Worm (Caenorhabditis elegans) whole organism, L3 larva: ENCODE results near the gene Y39B6A.25.

ENCODE experiments used
- R02D3.7 ChIP-seq: fragments of 150-350 bp; optimal IDR thresholded peaks from 2 replicates; lab custom pipeline; 2014; ENCODE audit warnings: missing biosample characterization, missing genetic modification characterization
- ZK546.5 ChIP-seq: sonication (generic microtip); optimal IDR thresholded peaks from 2 replicates; lab custom pipeline; 2017; ENCODE audit warnings: missing biosample characterization, missing genetic modification characterization
- ama-1 ChIP-seq: fragments of 150-350 bp; optimal IDR thresholded peaks from 2 replicates; lab custom pipeline; 2018
- ceh-16 ChIP-seq: sonication (generic microtip); optimal IDR thresholded peaks from 2 replicates; lab custom pipeline; 2017; ENCODE audit warnings: missing biosample characterization, missing genetic modification characterization
- ceh-28 ChIP-seq: fragments of 150-350 bp; optimal IDR thresholded peaks from 2 replicates; lab custom pipeline; 2014; ENCODE audit warnings: missing biosample characterization, missing genetic modification reagents, missing genetic modification characterization
- daf-12 ChIP-seq: fragments of 150-350 bp; optimal IDR thresholded peaks from 2 replicates; lab custom pipeline; 2014; ENCODE audit warnings: missing biosample characterization, missing genetic modification reagents, missing genetic modification characterization
- egl-27 ChIP-seq: sonication (generic microtip); optimal IDR thresholded peaks from 4 replicates; lab custom pipeline; 2017; ENCODE audit warnings: missing biosample characterization, missing genetic modification reagents, missing genetic modification characterization
- egl-5 ChIP-seq: fragments of 150-350 bp; optimal IDR thresholded peaks from 2 replicates; lab custom pipeline; 2017; ENCODE audit warnings: missing biosample characterization, missing genetic modification reagents, missing genetic modification characterization, inconsistent platforms
- elt-1 ChIP-seq: fragments of 150-350 bp; optimal IDR thresholded peaks from 2 replicates; lab custom pipeline; 2014; ENCODE audit warnings: missing biosample characterization, missing genetic modification characterization
- elt-3 ChIP-seq, 3 experiments: fragments of 150-350 bp in 1 of 3; sonication (generic microtip) in 2 of 3; optimal IDR thresholded peaks; 2 replicates in 2 of 3; 4 replicates in 1 of 3; lab custom pipeline; 2014 to 2017; ENCODE audit warnings: missing biosample characterization in 3 of 3, missing genetic modification characterization in 3 of 3
- eor-1 ChIP-seq, 2 experiments: fragments of 150-350 bp; optimal IDR thresholded peaks; 2 replicates each; lab custom pipeline; 2014 to 2018; ENCODE audit warnings: missing biosample characterization in 2 of 2, missing genetic modification characterization in 2 of 2
- fkh-2 ChIP-seq: fragments of 150-350 bp; optimal IDR thresholded peaks from 2 replicates; lab custom pipeline; 2014; ENCODE audit warnings: missing biosample characterization, missing genetic modification reagents, missing genetic modification characterization
- fos-1 ChIP-seq: fragments of 150-350 bp; optimal IDR thresholded peaks from 2 replicates; lab custom pipeline; 2014; ENCODE audit warnings: missing biosample characterization, missing genetic modification characterization
- jun-1 ChIP-seq: fragments of 150-350 bp; optimal IDR thresholded peaks from 2 replicates; lab custom pipeline; 2014; ENCODE audit warnings: missing biosample characterization, missing genetic modification reagents, missing genetic modification characterization
- lin-15B ChIP-seq: fragments of 150-350 bp; optimal IDR thresholded peaks from 2 replicates; lab custom pipeline; 2014; ENCODE audit warnings: missing biosample characterization, missing genetic modification characterization
- lin-39 ChIP-seq: fragments of 150-350 bp; optimal IDR thresholded peaks from 2 replicates; lab custom pipeline; 2018; ENCODE audit warnings: missing biosample characterization, missing genetic modification reagents, missing genetic modification characterization
- lsy-12 ChIP-seq: sonication (generic microtip); optimal IDR thresholded peaks from 2 replicates; lab custom pipeline; 2016; ENCODE audit warnings: mild to moderate bottlenecking, missing genetic modification characterization, missing compliant biosample characterization
- mdl-1 ChIP-seq: fragments of 150-350 bp; optimal IDR thresholded peaks from 2 replicates; lab custom pipeline; 2014; ENCODE audit warnings: missing biosample characterization, missing genetic modification characterization
- mml-1 ChIP-seq: fragments of 150-350 bp; sonication (generic microtip); optimal IDR thresholded peaks from 3 replicates; lab custom pipeline; 2014; ENCODE audit warnings: missing biosample characterization, missing genetic modification characterization
- nhr-12 ChIP-seq: fragments of 150-350 bp; optimal IDR thresholded peaks from 2 replicates; lab custom pipeline; 2014; ENCODE audit warnings: missing biosample characterization, missing genetic modification characterization
- nhr-23 ChIP-seq: fragments of 150-350 bp; optimal IDR thresholded peaks from 2 replicates; lab custom pipeline; 2014; ENCODE audit warnings: missing biosample characterization, missing genetic modification reagents, missing genetic modification characterization
- nhr-237 ChIP-seq: fragments of 150-350 bp; optimal IDR thresholded peaks from 2 replicates; lab custom pipeline; 2014; ENCODE audit warnings: missing biosample characterization, missing genetic modification characterization
- nhr-25 ChIP-seq: sonication (generic microtip); optimal IDR thresholded peaks from 2 replicates; lab custom pipeline; 2017; ENCODE audit warnings: missing biosample characterization, missing genetic modification characterization
- nhr-43 ChIP-seq: sonication (generic microtip); optimal IDR thresholded peaks from 2 replicates; lab custom pipeline; 2016; ENCODE audit warnings: mild to moderate bottlenecking, missing genetic modification characterization, missing compliant biosample characterization; ENCODE audit not compliant: poor library complexity, severe bottlenecking
- nhr-67 ChIP-seq: fragments of 150-350 bp; optimal IDR thresholded peaks from 2 replicates; lab custom pipeline; 2014; ENCODE audit warnings: missing biosample characterization, missing genetic modification characterization
- nhr-76 ChIP-seq: fragments of 150-350 bp; sonication (generic microtip); optimal IDR thresholded peaks from 5 replicates; lab custom pipeline; 2014; ENCODE audit warnings: missing biosample characterization, missing genetic modification characterization
- nhr-77 ChIP-seq: fragments of 150-350 bp; optimal IDR thresholded peaks from 2 replicates; lab custom pipeline; 2014; ENCODE audit warnings: missing biosample characterization, missing genetic modification characterization
- pha-4 ChIP-seq: fragments of 150-350 bp; optimal IDR thresholded peaks from 2 replicates; lab custom pipeline; 2014; ENCODE audit warnings: missing biosample characterization, missing genetic modification reagents, missing genetic modification characterization
- sea-2 ChIP-seq: fragments of 150-350 bp; sonication (generic microtip); optimal IDR thresholded peaks from 4 replicates; lab custom pipeline; 2014; ENCODE audit warnings: missing biosample characterization, missing genetic modification reagents, missing genetic modification characterization
- skn-1 ChIP-seq: fragments of 150-350 bp; optimal IDR thresholded peaks from 2 replicates; lab custom pipeline; 2014; ENCODE audit warnings: missing biosample characterization, missing genetic modification characterization
- tbx-2 ChIP-seq: sonication (generic microtip); optimal IDR thresholded peaks from 2 replicates; lab custom pipeline; 2016; ENCODE audit warnings: mild to moderate bottlenecking, missing genetic modification characterization, missing compliant biosample characterization
- unc-39 ChIP-seq: sonication (generic microtip); optimal IDR thresholded peaks from 4 replicates; lab custom pipeline; 2017; ENCODE audit warnings: missing biosample characterization, missing genetic modification characterization
- unc-62 ChIP-seq: fragments of 150-350 bp; sonication (generic microtip); optimal IDR thresholded peaks from 4 replicates; lab custom pipeline; 2014; ENCODE audit warnings: missing biosample characterization, missing genetic modification reagents, missing genetic modification characterization
- ztf-11 ChIP-seq: fragments of 150-350 bp; optimal IDR thresholded peaks from 2 replicates; lab custom pipeline; 2014; ENCODE audit warnings: missing biosample characterization, missing genetic modification characterization

Gene Y39B6A.25

DNA sequence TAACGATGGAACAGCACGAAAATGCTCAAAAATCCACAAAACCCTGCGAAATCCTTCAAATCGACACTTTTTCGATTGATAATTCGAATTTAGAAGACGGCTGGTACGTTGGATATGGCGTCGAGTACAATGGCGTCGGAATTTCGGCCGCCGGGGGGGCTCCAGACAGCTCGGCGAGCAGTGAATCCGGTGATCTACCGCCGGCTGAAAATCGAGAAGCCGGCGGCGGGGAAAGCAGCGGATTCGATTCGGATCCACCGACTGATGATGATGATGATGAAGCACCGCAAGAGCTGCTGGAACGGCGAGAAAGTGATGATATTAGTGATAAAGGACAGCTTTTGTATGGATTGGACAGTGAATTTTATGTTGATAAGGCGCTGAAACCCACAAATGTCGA lies 35.3 kb upstream of the Y39B6A.25 start:
- TF ChIP-seq egl-27 (tag; lab: Kevin White, UChicago): no peak
- no peak for TF ChIP-seq nhr-67 (tag; lab: Kevin White, UChicago)
- TF ChIP-seq ztf-11 (tag; lab: Kevin White, UChicago): no peak
- TF ChIP-seq unc-39: no peak
- TF ChIP-seq lin-39 (tag; lab: Kevin White, UChicago): no peak
- no peak for TF ChIP-seq daf-12 (tag; lab: Kevin White, UChicago)
- no peak for TF ChIP-seq lsy-12 (tag; lab: Kevin White, UChicago)
- no peak for TF ChIP-seq mdl-1
- no peak for TF ChIP-seq nhr-237 (tag; lab: Kevin White, UChicago)
- TF ChIP-seq lin-15B (tag; lab: Kevin White, UChicago): no peak
- TF ChIP-seq sea-2 (GFP tag; lab: Kevin White, UChicago): no peak
- no peak for TF ChIP-seq nhr-76
- TF ChIP-seq ZK546.5 (tag; lab: Kevin White, UChicago): no peak
- TF ChIP-seq unc-62: no peak
- TF ChIP-seq nhr-23 (tag; lab: Kevin White, UChicago): no peak
- TF ChIP-seq egl-5 (tag; lab: Kevin White, UChicago): no peak
- no peak for TF ChIP-seq mml-1 (tag; lab: Kevin White, UChicago)
- TF ChIP-seq jun-1 (tag; lab: Kevin White, UChicago): no peak
- no peak for TF ChIP-seq nhr-12
- TF ChIP-seq, all 47 proteins: peak for 0

DNA sequence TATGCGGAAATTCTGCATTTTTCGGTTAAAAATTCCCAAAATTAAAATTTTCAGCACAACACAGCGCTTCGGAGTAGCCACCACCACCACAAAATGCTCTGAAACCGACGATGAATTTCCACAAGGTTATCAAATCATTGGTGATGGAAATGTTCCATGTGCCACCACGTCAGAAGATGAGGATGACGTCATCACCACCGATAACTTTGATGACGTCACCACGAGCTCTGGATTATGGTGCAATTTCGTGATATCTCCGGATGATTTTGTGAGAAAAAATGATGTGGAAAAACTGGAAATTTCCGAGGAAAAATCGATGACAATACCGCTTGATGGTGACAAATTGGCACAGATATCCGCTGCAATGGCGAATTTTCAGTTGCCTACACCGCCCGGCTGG lies 33.2 kb upstream of the Y39B6A.25 start:
- TF ChIP-seq lin-39 (tag; lab: Kevin White, UChicago): no peak
- no peak for TF ChIP-seq ceh-16 (tag; lab: Kevin White, UChicago)
- TF ChIP-seq ceh-28 (tag; lab: Kevin White, UChicago): no peak
- no peak for TF ChIP-seq elt-3 (tag; optimal IDR thresholded peaks at IDR 0.05; lab: Kevin White, UChicago)
- TF ChIP-seq jun-1 (tag; lab: Kevin White, UChicago): no peak
- no peak for TF ChIP-seq lsy-12 (tag; lab: Kevin White, UChicago)
- no peak for TF ChIP-seq nhr-43 (tag; lab: Kevin White, UChicago)
- TF ChIP-seq skn-1 (tag; lab: Kevin White, UChicago): no peak
- no peak for TF ChIP-seq nhr-25 (tag; lab: Kevin White, UChicago)
- TF ChIP-seq ztf-11 (tag; lab: Kevin White, UChicago): no peak
- TF ChIP-seq fos-1 (tag; lab: Kevin White, UChicago): no peak
- no peak for TF ChIP-seq fkh-2 (tag; lab: Kevin White, UChicago)
- no peak for TF ChIP-seq ama-1 (lab: Kevin White, UChicago)
- no peak for TF ChIP-seq pha-4 (tag; lab: Kevin White, UChicago)

DNA sequence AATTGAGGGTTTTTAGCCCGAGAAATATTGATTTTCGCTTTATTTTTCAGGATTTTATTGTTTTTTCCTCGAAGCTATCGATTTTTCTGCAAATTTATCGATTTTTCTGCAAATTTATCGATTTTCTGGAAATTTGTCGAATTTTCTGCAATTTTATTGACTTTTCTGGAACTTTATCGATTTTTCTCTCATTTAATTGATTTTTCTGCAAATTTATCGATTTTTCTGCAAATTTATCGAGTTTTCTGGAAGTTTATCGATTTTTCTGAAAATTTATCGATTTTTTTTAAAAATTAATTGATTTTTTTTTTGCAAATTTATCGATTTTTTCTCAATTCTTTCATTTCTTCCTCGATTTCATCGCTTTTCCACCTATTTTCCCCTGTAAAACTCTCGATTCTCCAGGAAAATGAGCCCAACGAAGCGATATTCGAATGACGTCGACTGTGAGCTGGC lies 32.7 kb upstream of the Y39B6A.25 start, which contains the start of gene gtf-2F2:
Gene gtf-2F2, plus strand, starts transcription at position 406 of the 456 bp plus-strand sequence.
- TF ChIP-seq elt-1 (tag; lab: Kevin White, UChicago) (no peak), lsy-12 (tag; lab: Kevin White, UChicago) (no peak), daf-12 (tag; lab: Kevin White, UChicago) (no peak), ceh-28 (tag; lab: Kevin White, UChicago) (peak; percentile 94)

DNA sequence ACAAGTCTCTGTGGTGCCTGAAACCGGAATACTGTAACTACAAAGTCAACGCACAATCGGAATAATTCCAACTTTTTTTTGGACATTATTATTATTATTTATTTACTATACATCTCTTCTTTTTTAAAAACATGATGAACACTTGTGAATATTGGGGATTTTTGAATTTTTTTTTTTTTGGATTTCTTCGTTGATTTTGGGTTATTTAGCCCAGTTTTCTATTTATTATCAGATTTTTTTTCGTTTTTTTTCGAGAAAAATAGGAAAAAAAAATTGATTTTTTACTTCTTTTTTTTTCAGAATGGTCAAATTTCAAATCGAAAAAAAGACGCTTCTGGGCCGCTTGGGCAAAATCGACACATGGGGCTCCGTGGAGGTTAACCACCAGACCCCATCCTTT lies 28.2 kb upstream of the Y39B6A.25 start, which contains the start of gene tgt-2:
Gene tgt-2, plus strand, starts transcription at position 301 of the 400 bp plus-strand sequence.
- TF ChIP-seq R02D3.7 (tag; lab: Kevin White, UChicago) (no peak), tbx-2 (tag; lab: Kevin White, UChicago) (no peak), nhr-76 (no peak), ama-1 (lab: Kevin White, UChicago) (no peak), lin-39 (tag; lab: Kevin White, UChicago) (no peak), lin-15B (tag; lab: Kevin White, UChicago) (no peak), ceh-28 (tag; lab: Kevin White, UChicago) (no peak), unc-62 (no peak), nhr-12 (no peak), nhr-237 (tag; lab: Kevin White, UChicago) (no peak), eor-1 (tag; optimal IDR thresholded peaks at IDR 0.05; lab: Kevin White, UChicago) (no peak), nhr-25 (tag; lab: Kevin White, UChicago) (no peak), egl-5 (tag; lab: Kevin White, UChicago) (no peak), fkh-2 (tag; lab: Kevin White, UChicago) (no peak), nhr-77 (tag; lab: Kevin White, UChicago) (no peak)
